Fruit fly (Drosophila melanogaster) whole organism, embryonic: Measurements from ENCODE around the gene CG34408.
A peak's percentile ranks its signal among the peaks of the same experiment; 100 is the strongest.

ENCODE experiments used
- Aef1 ChIP-seq: fragments of 200-800 bp; sonication (Bioruptor generic); IDR thresholded peaks from 3 replicates; pipeline ENCODE4 v1.3.6; 2022; ENCODE audit warnings: missing biosample characterization, missing genetic modification characterization
- Antp ChIP-seq: fragments of 200-800 bp; sonication (Bioruptor generic); optimal IDR thresholded peaks from 3 replicates; lab custom pipeline; 2016; ENCODE audit warnings: missing biosample characterization, missing genetic modification characterization
- Atf6 ChIP-seq: fragments of 200-800 bp; sonication (Bioruptor generic); IDR thresholded peaks from 2 replicates; pipeline ENCODE4 v1.3.6; 2022; ENCODE audit warnings: missing biosample characterization, missing genetic modification characterization
- Awh ChIP-seq: fragments of 200-800 bp; sonication (Bioruptor generic); IDR thresholded peaks from 2 replicates; pipeline ENCODE4, ENCODE4 v1.3.6; 2022; ENCODE audit warnings: missing biosample characterization, missing genetic modification characterization
- B-H1 ChIP-seq: fragments of 200-800 bp; sonication (Bioruptor generic); IDR thresholded peaks from 3 replicates; pipeline ENCODE4 v1.3.6; 2022; ENCODE audit warnings: missing biosample characterization, missing genetic modification characterization
- Blimp-1 ChIP-seq: fragments of 200-800 bp; sonication (Bioruptor generic); optimal IDR thresholded peaks from 3 replicates; lab custom pipeline; 2018; ENCODE audit warnings: missing biosample characterization, missing genetic modification characterization, mild to moderate bottlenecking, moderate library complexity, missing genetic modification reagents
- CG10147 ChIP-seq: fragments of 200-800 bp; sonication (Bioruptor generic); optimal IDR thresholded peaks from 2 replicates; lab custom pipeline; 2019; ENCODE audit warnings: missing biosample characterization, mild to moderate bottlenecking, missing genetic modification characterization, moderate library complexity
- CG10366 ChIP-seq: fragments of 200-800 bp; sonication (Bioruptor generic); IDR thresholded peaks from 2 replicates; pipeline ENCODE4 v1.3.6; 2022; ENCODE audit warnings: missing biosample characterization, missing genetic modification characterization
- CG10979 ChIP-seq: fragments of 200-800 bp; sonication (Bioruptor generic); optimal IDR thresholded peaks from 2 replicates; lab custom pipeline; 2018; ENCODE audit warnings: missing biosample characterization, mild to moderate bottlenecking, missing genetic modification characterization, moderate library complexity
- CG12942 ChIP-seq: fragments of 200-800 bp; sonication (Bioruptor generic); optimal IDR thresholded peaks from 3 replicates; lab custom pipeline; 2016; ENCODE audit warnings: missing biosample characterization, missing genetic modification characterization
- CG15269 ChIP-seq: fragments of 200-800 bp; sonication (Bioruptor generic); optimal IDR thresholded peaks from 2 replicates; lab custom pipeline; 2018; ENCODE audit warnings: missing biosample characterization, mild to moderate bottlenecking, missing genetic modification characterization, moderate library complexity
- CG15479 ChIP-seq: fragments of 200-800 bp; sonication (Bioruptor generic); optimal IDR thresholded peaks from 3 replicates; lab custom pipeline; 2019; ENCODE audit warnings: missing biosample characterization, mild to moderate bottlenecking, missing genetic modification characterization, moderate library complexity
- CG1647 ChIP-seq: fragments of 200-800 bp; sonication (Bioruptor generic); optimal IDR thresholded peaks from 3 replicates; lab custom pipeline; 2016; ENCODE audit warnings: missing biosample characterization, missing genetic modification characterization
- CG16815 ChIP-seq: fragments of 200-800 bp; sonication (Bioruptor generic); optimal IDR thresholded peaks from 3 replicates; lab custom pipeline; 2017; ENCODE audit warnings: missing biosample characterization, mild to moderate bottlenecking, missing genetic modification characterization
- CG18011 ChIP-seq: fragments of 200-800 bp; sonication (Bioruptor generic); optimal IDR thresholded peaks from 2 replicates; lab custom pipeline; 2017; ENCODE audit warnings: missing biosample characterization, missing genetic modification characterization, mild to moderate bottlenecking, moderate library complexity, missing genotype
- CG1832 ChIP-seq: fragments of 200-800 bp; sonication (Bioruptor generic); optimal IDR thresholded peaks from 2 replicates; lab custom pipeline; 2017; ENCODE audit warnings: missing biosample characterization, mild to moderate bottlenecking, missing genetic modification characterization, inconsistent platforms
- CG2875 ChIP-seq: fragments of 200-800 bp; sonication (Bioruptor generic); optimal IDR thresholded peaks from 2 replicates; lab custom pipeline; 2017; ENCODE audit warnings: missing biosample characterization, mild to moderate bottlenecking, missing genetic modification characterization, missing genetic modification reagents
- CG4730 ChIP-seq: fragments of 200-800 bp; sonication (Bioruptor generic); IDR thresholded peaks from 2 replicates; pipeline ENCODE4 v1.3.6; 2022; ENCODE audit warnings: missing biosample characterization, missing genetic modification characterization
- CG7357 ChIP-seq: fragments of 200-800 bp; sonication (Bioruptor generic); IDR thresholded peaks from 3 replicates; pipeline ENCODE4 v1.3.6; 2022; ENCODE audit warnings: missing biosample characterization, missing genetic modification characterization
- CG8924 ChIP-seq: fragments of 200-800 bp; optimal IDR thresholded peaks from 3 replicates; lab custom pipeline; 2019; ENCODE audit warnings: missing biosample characterization, mild to moderate bottlenecking, missing genetic modification characterization, moderate library complexity
- Dad ChIP-seq: fragments of 200-800 bp; sonication (Bioruptor generic); optimal IDR thresholded peaks from 3 replicates; lab custom pipeline; 2016; ENCODE audit warnings: missing biosample characterization, missing genetic modification characterization
- Dip2 ChIP-seq: fragments of 200-800 bp; sonication (Bioruptor generic); IDR thresholded peaks from 2 replicates; pipeline ENCODE4 v1.3.6; 2022; ENCODE audit warnings: missing biosample characterization, missing genetic modification characterization
- Doc2 ChIP-seq: fragments of 200-800 bp; sonication (Bioruptor generic); IDR thresholded peaks from 2 replicates; pipeline ENCODE4 v1.3.6; 2022; ENCODE audit warnings: missing biosample characterization, missing genetic modification characterization
- Fer3 ChIP-seq: fragments of 200-800 bp; sonication (Bioruptor generic); optimal IDR thresholded peaks from 2 replicates; lab custom pipeline; 2018; ENCODE audit warnings: missing biosample characterization, mild to moderate bottlenecking, missing genetic modification characterization, moderate library complexity
- HLHmδ ChIP-seq: fragments of 200-800 bp; sonication (Bioruptor generic); optimal IDR thresholded peaks from 2 replicates; lab custom pipeline; 2018; ENCODE audit warnings: missing biosample characterization, mild to moderate bottlenecking, missing genetic modification characterization, moderate library complexity
- Hr39 ChIP-seq: fragments of >200 bp; optimal IDR thresholded peaks from 2 replicates; lab custom pipeline; 2017
- Nf-YB ChIP-seq: fragments of 200-800 bp; sonication (Bioruptor generic); optimal IDR thresholded peaks from 3 replicates; lab custom pipeline; 2019; ENCODE audit warnings: missing biosample characterization, mild to moderate bottlenecking, missing genetic modification characterization, moderate library complexity
- Optix ChIP-seq: fragments of 200-800 bp; sonication (Bioruptor generic); IDR thresholded peaks from 3 replicates; pipeline ENCODE4 v1.3.6; 2022; ENCODE audit warnings: missing biosample characterization, missing genetic modification characterization
- Sox102F ChIP-seq: fragments of 200-800 bp; sonication (Bioruptor generic); optimal IDR thresholded peaks from 2 replicates; lab custom pipeline; 2018; ENCODE audit warnings: missing biosample characterization, mild to moderate bottlenecking, missing genetic modification characterization, moderate library complexity
- Sry-β ChIP-seq: fragments of 200-800 bp; sonication (Bioruptor generic); optimal IDR thresholded peaks from 2 replicates; lab custom pipeline; 2018; ENCODE audit warnings: missing biosample characterization, mild to moderate bottlenecking, missing genetic modification characterization, moderate library complexity
- ab ChIP-seq: fragments of 200-800 bp; sonication (Bioruptor generic); optimal IDR thresholded peaks from 2 replicates; lab custom pipeline; 2016; ENCODE audit warnings: missing biosample characterization, missing genetic modification characterization
- ac ChIP-seq: fragments of 200-800 bp; sonication (Bioruptor generic); optimal IDR thresholded peaks from 3 replicates; lab custom pipeline; 2017; ENCODE audit warnings: missing biosample characterization, mild to moderate bottlenecking, missing genetic modification characterization
- cad ChIP-seq: fragments of >200 bp; optimal IDR thresholded peaks from 2 replicates; lab custom pipeline; 2017; ENCODE audit warnings: missing biosample characterization, missing genetic modification characterization
- chn ChIP-seq: fragments of 200-800 bp; sonication (Bioruptor generic); optimal IDR thresholded peaks from 2 replicates; lab custom pipeline; 2016; ENCODE audit warnings: missing biosample characterization, missing genetic modification characterization
- crol ChIP-seq: fragments of 200-800 bp; sonication (Bioruptor generic); IDR thresholded peaks from 2 replicates; pipeline ENCODE4 v1.3.6; 2022; ENCODE audit warnings: missing biosample characterization, missing genetic modification characterization
- dati ChIP-seq: fragments of 200-800 bp; sonication (Bioruptor generic); IDR thresholded peaks from 2 replicates; pipeline ENCODE4 v1.3.6; 2022; ENCODE audit warnings: missing biosample characterization, missing genetic modification characterization
- disco-r ChIP-seq: fragments of 200-800 bp; sonication (Bioruptor generic); optimal IDR thresholded peaks from 2 replicates; lab custom pipeline; 2016; ENCODE audit warnings: missing biosample characterization, missing genetic modification characterization
- eve ChIP-seq, 2 experiments: fragments of >200 bp; optimal IDR thresholded peaks; 2 replicates each; lab custom pipeline; 2017; ENCODE audit warnings: missing biosample characterization in 2 of 2, missing genetic modification characterization in 2 of 2
- fru ChIP-seq: fragments of >200 bp; optimal IDR thresholded peaks from 2 replicates; lab custom pipeline; 2017
- fu2 ChIP-seq: fragments of 200-800 bp; sonication (Bioruptor generic); optimal IDR thresholded peaks from 2 replicates; lab custom pipeline; 2016; ENCODE audit warnings: missing biosample characterization, missing genetic modification characterization
- insv ChIP-seq, 2 experiments: fragments of 200-800 bp; sonication (Bioruptor generic); optimal IDR thresholded peaks; 3 replicates each; lab custom pipeline; 2016 to 2018; ENCODE audit warnings: missing biosample characterization in 2 of 2, missing genetic modification characterization in 2 of 2
- jigr1 ChIP-seq: fragments of 200-800 bp; sonication (Bioruptor generic); IDR thresholded peaks from 3 replicates; pipeline ENCODE4 v1.3.6; 2022; ENCODE audit warnings: missing biosample characterization, missing genetic modification characterization
- lbe ChIP-seq: fragments of 200-800 bp; sonication (Bioruptor generic); optimal IDR thresholded peaks from 2 replicates; lab custom pipeline; 2016; ENCODE audit warnings: missing biosample characterization, mild to moderate bottlenecking, missing genetic modification characterization
- lola ChIP-seq, 3 experiments: fragments of >200 bp in 2 of 3; fragments of 200-800 bp in 1 of 3; sonication (Bioruptor generic) in 1 of 3; optimal IDR thresholded peaks; 2 replicates each; lab custom pipeline; 2017 to 2019; ENCODE audit warnings: missing biosample characterization in 3 of 3, missing genetic modification characterization in 3 of 3, mild to moderate bottlenecking in 1 of 3, moderate library complexity in 1 of 3
- luna ChIP-seq: fragments of 200-800 bp; sonication (Bioruptor generic); optimal IDR thresholded peaks from 2 replicates; lab custom pipeline; 2016; ENCODE audit warnings: missing biosample characterization, missing genetic modification characterization
- onecut ChIP-seq: fragments of 200-800 bp; sonication (Bioruptor generic); IDR thresholded peaks from 2 replicates; pipeline ENCODE4 v1.3.6; 2022; ENCODE audit warnings: missing biosample characterization, missing genetic modification characterization
- pros ChIP-seq: fragments of 200-800 bp; sonication (Bioruptor generic); optimal IDR thresholded peaks from 3 replicates; lab custom pipeline; 2019; ENCODE audit warnings: missing biosample characterization, mild to moderate bottlenecking, missing genetic modification characterization, moderate library complexity
- ro ChIP-seq: fragments of 200-800 bp; sonication (Bioruptor generic); IDR thresholded peaks from 2 replicates; pipeline ENCODE4 v1.3.6; 2022; ENCODE audit warnings: missing biosample characterization, missing genetic modification characterization
- salm ChIP-seq: fragments of 200-800 bp; sonication (Bioruptor generic); optimal IDR thresholded peaks from 2 replicates; lab custom pipeline; 2018; ENCODE audit warnings: missing biosample characterization, mild to moderate bottlenecking, missing genetic modification characterization
- so ChIP-seq: fragments of 200-800 bp; sonication (Bioruptor generic); IDR thresholded peaks from 3 replicates; pipeline ENCODE4 v1.3.6; 2022; ENCODE audit warnings: missing biosample characterization, missing genetic modification characterization
- stwl ChIP-seq: fragments of 200-800 bp; sonication (Bioruptor generic); optimal IDR thresholded peaks from 3 replicates; lab custom pipeline; 2018; ENCODE audit warnings: missing biosample characterization, mild to moderate bottlenecking, missing genetic modification characterization, moderate library complexity
- unpg ChIP-seq: fragments of 200-800 bp; sonication (Bioruptor generic); optimal IDR thresholded peaks from 3 replicates; lab custom pipeline; 2018; ENCODE audit warnings: missing biosample characterization, mild to moderate bottlenecking, missing genetic modification characterization, moderate library complexity

The CG34408 gene

DNA sequence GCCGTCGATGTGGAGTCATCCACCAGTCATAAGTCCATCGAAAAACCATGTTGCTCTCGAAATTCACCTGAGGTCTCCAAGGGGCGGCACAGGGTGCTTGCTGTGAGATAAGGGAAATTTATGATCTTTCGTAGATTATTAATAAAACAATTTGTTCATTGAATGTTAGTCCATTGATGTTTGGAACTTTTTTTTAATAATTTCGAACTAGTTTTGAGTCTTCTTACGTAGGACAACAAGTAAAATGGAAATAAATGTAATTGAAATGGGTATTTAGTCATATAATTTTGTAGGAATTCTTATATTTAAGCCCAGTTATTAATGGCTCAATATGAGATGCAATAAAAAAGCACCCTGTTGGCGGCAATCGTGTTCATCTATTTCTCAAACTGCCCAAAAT lies 12.6 kb downstream of the CG34408 start (continued):
- TF ChIP-seq eve (GFP tag; optimal IDR thresholded peaks at IDR 0.05; lab: Kevin White, UChicago) (no peak), CG1832 (GFP tag; lab: Kevin White, UChicago) (no peak), Fer3 (tag; lab: Kevin White, UChicago) (peak; percentile 60), CG1647 (GFP tag; lab: Kevin White, UChicago) (no peak), fru (lab: Kevin White, UChicago) (no peak), cad (GFP tag; lab: Kevin White, UChicago) (no peak), Awh (GFP tag; lab: Robert Waterston, UW) (peak; percentile 51; the same call in 1 of the 2 replicates), Aef1 (GFP tag; lab: Robert Waterston, UW) (peak; percentile 45; the same call in 2 of the 3 replicates), so (GFP tag; lab: Robert Waterston, UW) (peak; percentile 81; the same call in 2 of the 3 replicates), lola (GFP tag; optimal IDR thresholded peaks at IDR 0.05; lab: Kevin White, UChicago) (no peak), CG12942 (GFP tag; lab: Kevin White, UChicago) (peak; percentile 49), crol (GFP tag; lab: Robert Waterston, UW) (no peak), disco-r (GFP tag; lab: Kevin White, UChicago) (peak; percentile 44), Nf-YB (peak; percentile 68), Atf6 (peak; percentile 50; the same call in 1 of the 2 replicates), salm (tag; lab: Kevin White, UChicago) (peak; percentile 91), CG4730 (GFP tag; lab: Robert Waterston, UW) (no peak), Hr39 (no peak), Dad (GFP tag; lab: Kevin White, UChicago) (no peak), Blimp-1 (GFP tag; lab: Kevin White, UChicago) (peak; percentile 69), Sox102F (GFP tag; lab: Kevin White, UChicago) (peak; percentile 92), ac (GFP tag; lab: Kevin White, UChicago) (no peak), CG15269 (peak; percentile 92), CG15479 (no peak), HLHmδ (GFP tag; lab: Kevin White, UChicago) (no peak), B-H1 (peak; percentile 53), ro (GFP tag; lab: Robert Waterston, UW) (no peak), jigr1 (GFP tag; lab: Robert Waterston, UW) (no peak), Optix (GFP tag; lab: Robert Waterston, UW) (0 out of 3 replicates have a peak, but pooled peaks have one; percentile 29), CG16815 (GFP tag; lab: Kevin White, UChicago) (peak; percentile 19), CG10366 (peak; percentile 87), CG8924 (peak; percentile 85), ab (no peak), pros (no peak), fu2 (peak; percentile 45), dati (GFP tag; lab: Robert Waterston, UW) (no peak), onecut (GFP tag; lab: Robert Waterston, UW) (peak; percentile 10; the same call in 1 of the 2 replicates), unpg (GFP tag; lab: Kevin White, UChicago) (peak; percentile 89), CG10979 (tag; lab: Kevin White, UChicago) (peak; percentile 62), CG10147 (GFP tag; lab: Kevin White, UChicago) (peak; percentile 84), insv (GFP tag; optimal IDR thresholded peaks at IDR 0.05; lab: Kevin White, UChicago) (peak in 1 of 2 experiments; percentile 1), CG7357 (0 out of 3 replicates have a peak, but pooled peaks have one; percentile 40), stwl (tag; lab: Kevin White, UChicago) (no peak), Dip2 (no peak), Sry-β (GFP tag; lab: Kevin White, UChicago) (no peak), lbe (GFP tag; lab: Kevin White, UChicago) (no peak), CG2875 (GFP tag; lab: Kevin White, UChicago) (peak; percentile 68), Doc2 (GFP tag; lab: Robert Waterston, UW) (no peak), CG18011 (GFP tag; lab: Kevin White, UChicago) (peak; percentile 51), luna (GFP tag; lab: Kevin White, UChicago) (no peak), chn (GFP tag; lab: Kevin White, UChicago) (peak; percentile 56), Antp (GFP tag; lab: Kevin White, UChicago) (peak; percentile 36)
